Fruit fly (Drosophila melanogaster): Measurements from ENCODE around the gene rod.

DNA sequence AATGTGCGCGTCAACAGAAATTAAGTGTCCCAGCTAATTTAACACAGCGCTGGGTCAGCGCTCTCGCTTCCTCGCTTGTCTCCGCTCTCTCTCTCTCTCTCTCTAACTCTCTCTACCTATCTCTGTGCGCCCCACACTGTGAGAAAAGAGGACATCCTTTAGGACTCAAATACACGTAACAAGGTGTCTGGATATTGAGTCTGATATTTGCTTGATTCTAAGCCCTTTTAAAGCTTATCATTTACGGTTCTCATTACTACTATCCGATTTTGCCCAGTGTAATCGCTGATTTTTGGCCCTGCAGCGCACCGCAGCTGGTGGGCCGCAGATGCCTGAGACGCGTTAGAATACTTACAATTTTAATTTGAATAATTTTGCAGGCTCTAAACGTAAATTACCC, 55.8 kb downstream of the rod start:
- TF ChIP-seq Sin3A (optimal IDR thresholded peaks at IDR 0.05) (no peak), ttk (optimal IDR thresholded peaks at IDR 0.05) (no peak), insv (optimal IDR thresholded peaks at IDR 0.05) (no peak)
